Fruit fly (Drosophila melanogaster) whole organism, embryonic: ENCODE data around the gene Dus1.

Experiments used
- Atf-2 ChIP-seq: fragments of 200-800 bp; sonication (Bioruptor generic); optimal IDR thresholded peaks from 2 replicates; lab custom pipeline; 2016; ENCODE audit warnings: missing biosample characterization, missing genetic modification characterization
- Atf3 ChIP-seq: fragments of 200-800 bp; sonication (Bioruptor generic); optimal IDR thresholded peaks from 3 replicates; lab custom pipeline; 2016; ENCODE audit warnings: missing biosample characterization, missing genetic modification characterization
- Atf6 ChIP-seq: fragments of 200-800 bp; sonication (Bioruptor generic); IDR thresholded peaks from 2 replicates; pipeline ENCODE4 v1.3.6; 2022; ENCODE audit warnings: missing biosample characterization, missing genetic modification characterization
- BtbVII ChIP-seq: fragments of 200-800 bp; sonication (Bioruptor generic); optimal IDR thresholded peaks from 3 replicates; lab custom pipeline; 2017; ENCODE audit warnings: missing biosample characterization, mild to moderate bottlenecking, missing genetic modification characterization
- CG12155 ChIP-seq: fragments of 200-800 bp; sonication (Bioruptor generic); optimal IDR thresholded peaks from 3 replicates; lab custom pipeline; 2016; ENCODE audit warnings: missing biosample characterization, missing genetic modification characterization
- CG12299 ChIP-seq: fragments of 200-800 bp; sonication (Bioruptor generic); optimal IDR thresholded peaks from 2 replicates; lab custom pipeline; 2018; ENCODE audit warnings: missing biosample characterization, mild to moderate bottlenecking, missing genetic modification characterization
- CG12659 ChIP-seq: fragments of 200-800 bp; sonication (Bioruptor generic); optimal IDR thresholded peaks from 3 replicates; lab custom pipeline; 2017; ENCODE audit warnings: mild to moderate bottlenecking, missing biosample characterization, missing genetic modification reagents, missing genetic modification characterization
- CG13624 ChIP-seq: fragments of 200-800 bp; sonication (Bioruptor generic); optimal IDR thresholded peaks from 2 replicates; lab custom pipeline; 2016; ENCODE audit warnings: missing biosample characterization, missing genetic modification characterization
- CG14050 ChIP-seq: fragments of 200-800 bp; sonication (Bioruptor generic); IDR thresholded peaks from 3 replicates; pipeline ENCODE4 v1.3.6; 2022; ENCODE audit warnings: missing biosample characterization, missing genetic modification characterization
- CG14441 ChIP-seq: fragments of 200-800 bp; sonication (Bioruptor generic); IDR thresholded peaks from 2 replicates; pipeline ENCODE4 v1.3.6; 2022; ENCODE audit warnings: missing biosample characterization, missing genetic modification characterization
- CG15011 ChIP-seq: fragments of 200-800 bp; sonication (Bioruptor generic); optimal IDR thresholded peaks from 3 replicates; lab custom pipeline; 2018; ENCODE audit warnings: missing biosample characterization, mild to moderate bottlenecking, missing genetic modification characterization
- CG1529 ChIP-seq: fragments of 200-800 bp; sonication (Bioruptor generic); optimal IDR thresholded peaks from 3 replicates; lab custom pipeline; 2018; ENCODE audit warnings: missing biosample characterization, missing genetic modification characterization
- CG1832 ChIP-seq: fragments of 200-800 bp; sonication (Bioruptor generic); optimal IDR thresholded peaks from 2 replicates; lab custom pipeline; 2017; ENCODE audit warnings: missing biosample characterization, mild to moderate bottlenecking, missing genetic modification characterization, inconsistent platforms
- CG18476 ChIP-seq: fragments of 200-800 bp; sonication (Bioruptor generic); optimal IDR thresholded peaks from 2 replicates; lab custom pipeline; 2016; ENCODE audit warnings: missing biosample characterization, mild to moderate bottlenecking, missing genetic modification characterization
- CG18764 ChIP-seq: fragments of 200-800 bp; sonication (Bioruptor generic); optimal IDR thresholded peaks from 3 replicates; lab custom pipeline; 2016; ENCODE audit warnings: missing biosample characterization, missing genetic modification characterization
- CG34224 ChIP-seq: fragments of 200-800 bp; sonication (Bioruptor generic); IDR thresholded peaks from 3 replicates; pipeline ENCODE4 v1.3.6; 2022; ENCODE audit warnings: missing biosample characterization, missing genetic modification characterization; ENCODE audit not compliant: partially characterized antibody
- CG5245 ChIP-seq: fragments of 200-800 bp; sonication (Bioruptor generic); optimal IDR thresholded peaks from 3 replicates; lab custom pipeline; 2016; ENCODE audit warnings: missing biosample characterization, missing genetic modification characterization
- CG6654 ChIP-seq: fragments of 200-800 bp; sonication (Bioruptor generic); optimal IDR thresholded peaks from 2 replicates; lab custom pipeline; 2017; ENCODE audit warnings: missing biosample characterization, mild to moderate bottlenecking, missing genetic modification characterization
- CG6791 ChIP-seq: fragments of 200-800 bp; sonication (Bioruptor generic); IDR thresholded peaks from 3 replicates; pipeline ENCODE4 v1.3.6; 2022; ENCODE audit warnings: missing biosample characterization, missing genetic modification characterization; ENCODE audit not compliant: partially characterized antibody
- CG7357 ChIP-seq: fragments of 200-800 bp; sonication (Bioruptor generic); IDR thresholded peaks from 3 replicates; pipeline ENCODE4 v1.3.6; 2022; ENCODE audit warnings: missing biosample characterization, missing genetic modification characterization
- CG9437 ChIP-seq: fragments of 200-800 bp; sonication (Bioruptor generic); optimal IDR thresholded peaks from 2 replicates; lab custom pipeline; 2018; ENCODE audit warnings: missing biosample characterization, mild to moderate bottlenecking, missing genetic modification characterization
- CG9932 ChIP-seq: fragments of 200-800 bp; sonication (Bioruptor generic); IDR thresholded peaks from 2 replicates; pipeline ENCODE4 v1.3.6; 2022; ENCODE audit warnings: missing biosample characterization, missing genetic modification characterization
- E2f2 ChIP-seq: fragments of 200-800 bp; sonication (Bioruptor generic); IDR thresholded peaks from 2 replicates; pipeline ENCODE4 v1.3.6; 2022; ENCODE audit warnings: missing biosample characterization, missing genetic modification characterization
- Eip74EF ChIP-seq, 2 experiments: fragments of 200-800 bp in 1 of 2; fragments of >200 bp in 1 of 2; sonication (Bioruptor generic) in 1 of 2; optimal IDR thresholded peaks; 2 replicates each; lab custom pipeline; 2017 to 2019; ENCODE audit warnings: missing biosample characterization in 2 of 2, missing genetic modification characterization in 2 of 2, mild to moderate bottlenecking in 1 of 2, moderate library complexity in 1 of 2
- Elba2 ChIP-seq: fragments of 200-800 bp; sonication (Bioruptor generic); optimal IDR thresholded peaks from 3 replicates; lab custom pipeline; 2016; ENCODE audit warnings: missing biosample characterization, missing genetic modification characterization
- Fer1 ChIP-seq: fragments of 200-800 bp; sonication (Bioruptor generic); optimal IDR thresholded peaks from 2 replicates; lab custom pipeline; 2017; ENCODE audit warnings: missing biosample characterization, mild to moderate bottlenecking, missing genetic modification characterization
- H2.0 ChIP-seq: fragments of 200-800 bp; sonication (Bioruptor generic); IDR thresholded peaks from 2 replicates; pipeline ENCODE4 v1.3.6; 2022; ENCODE audit warnings: missing biosample characterization, missing genetic modification characterization
- HLH54F ChIP-seq: fragments of 200-800 bp; sonication (Bioruptor generic); optimal IDR thresholded peaks from 3 replicates; lab custom pipeline; 2016; ENCODE audit warnings: missing biosample characterization, missing genetic modification characterization
- HmgZ ChIP-seq: fragments of 200-800 bp; sonication (Bioruptor generic); optimal IDR thresholded peaks from 2 replicates; lab custom pipeline; 2018; ENCODE audit warnings: missing biosample characterization, mild to moderate bottlenecking, missing genetic modification characterization
- Med ChIP-seq: fragments of 200-800 bp; sonication (Bioruptor generic); peaks from one replicate; lab custom pipeline; 2016; ENCODE audit warnings: missing biosample characterization, missing genetic modification characterization, mild to moderate bottlenecking, inconsistent platforms, moderate library complexity
- Sox100B ChIP-seq: fragments of 200-800 bp; sonication (Bioruptor generic); optimal IDR thresholded peaks from 3 replicates; lab custom pipeline; 2018; ENCODE audit warnings: missing biosample characterization, mild to moderate bottlenecking, missing genetic modification characterization
- Sry-β ChIP-seq: fragments of 200-800 bp; sonication (Bioruptor generic); optimal IDR thresholded peaks from 2 replicates; lab custom pipeline; 2018; ENCODE audit warnings: missing biosample characterization, mild to moderate bottlenecking, missing genetic modification characterization, moderate library complexity
- Stat92E ChIP-seq, 3 experiments: fragments of >200 bp in 2 of 3; fragments of 200-800 bp in 1 of 3; sonication (Bioruptor generic) in 1 of 3; optimal IDR thresholded peaks; 2 replicates each; lab custom pipeline; 2017 to 2019; ENCODE audit warnings: missing biosample characterization in 3 of 3, missing genetic modification characterization in 3 of 3, mild to moderate bottlenecking in 1 of 3, moderate library complexity in 1 of 3
- Usf ChIP-seq: fragments of 200-800 bp; sonication (Bioruptor generic); optimal IDR thresholded peaks from 2 replicates; lab custom pipeline; 2017; ENCODE audit warnings: missing genotype, missing biosample characterization, missing genetic modification characterization
- bbx ChIP-seq: fragments of 200-800 bp; sonication (Bioruptor generic); IDR thresholded peaks from 2 replicates; pipeline ENCODE4 v1.3.6; 2022; ENCODE audit warnings: missing biosample characterization, missing genetic modification characterization; ENCODE audit not compliant: partially characterized antibody
- bsh ChIP-seq, 2 experiments: fragments of 200-800 bp; sonication (Bioruptor generic); optimal IDR thresholded peaks; 2 replicates each; lab custom pipeline; 2017 to 2018; ENCODE audit warnings: mild to moderate bottlenecking in 2 of 2, missing biosample characterization in 2 of 2, missing genetic modification characterization in 2 of 2, moderate library complexity in 1 of 2
- chinmo ChIP-seq: fragments of 200-800 bp; sonication (Bioruptor generic); IDR thresholded peaks from 4 replicates; pipeline ENCODE4 v1.3.6; 2022; ENCODE audit warnings: missing biosample characterization, missing genetic modification characterization; ENCODE audit not compliant: partially characterized antibody
- crc ChIP-seq: fragments of 200-800 bp; sonication (Bioruptor generic); optimal IDR thresholded peaks from 2 replicates; lab custom pipeline; 2016; ENCODE audit warnings: missing biosample characterization, missing genetic modification characterization
- crp ChIP-seq, 2 experiments: fragments of 200-800 bp; sonication (Bioruptor generic); optimal IDR thresholded peaks; 2 replicates in 1 of 2; 3 replicates in 1 of 2; lab custom pipeline; 2017; ENCODE audit warnings: missing biosample characterization in 2 of 2, missing genetic modification characterization in 2 of 2, mild to moderate bottlenecking in 1 of 2, moderate library complexity in 1 of 2
- dm ChIP-seq: fragments of 200-800 bp; sonication (Bioruptor generic); optimal IDR thresholded peaks from 3 replicates; lab custom pipeline; 2016; ENCODE audit warnings: missing biosample characterization, missing genetic modification characterization
- gfzf ChIP-seq: fragments of 200-800 bp; sonication (Bioruptor generic); optimal IDR thresholded peaks from 2 replicates; lab custom pipeline; 2016; ENCODE audit warnings: missing biosample characterization, mild to moderate bottlenecking, missing genetic modification characterization, moderate library complexity
- grau ChIP-seq: fragments of 200-800 bp; optimal IDR thresholded peaks from 3 replicates; lab custom pipeline; 2019; ENCODE audit warnings: missing biosample characterization, mild to moderate bottlenecking, missing genetic modification characterization, moderate library complexity
- kah ChIP-seq: fragments of 200-800 bp; sonication (Bioruptor generic); optimal IDR thresholded peaks from 2 replicates; lab custom pipeline; 2018; ENCODE audit warnings: missing biosample characterization, mild to moderate bottlenecking, missing genetic modification characterization
- kni ChIP-seq: fragments of 200-800 bp; sonication (Bioruptor generic); optimal IDR thresholded peaks from 3 replicates; lab custom pipeline; 2017; ENCODE audit warnings: mild to moderate bottlenecking, missing biosample characterization, missing genetic modification reagents, missing genetic modification characterization
- ranshi ChIP-seq: fragments of 200-800 bp; sonication (Bioruptor generic); IDR thresholded peaks from 2 replicates; pipeline ENCODE4 v1.3.6; 2022; ENCODE audit warnings: missing biosample characterization, missing genetic modification characterization
- slbo ChIP-seq: fragments of 200-800 bp; sonication (Bioruptor generic); IDR thresholded peaks from 2 replicates; pipeline ENCODE4 v1.3.6; 2022; ENCODE audit warnings: missing biosample characterization, missing genetic modification characterization
- sug ChIP-seq: fragments of 200-800 bp; optimal IDR thresholded peaks from 2 replicates; lab custom pipeline; 2019; ENCODE audit warnings: missing biosample characterization, mild to moderate bottlenecking, missing genetic modification characterization, moderate library complexity
- tin ChIP-seq: fragments of 200-800 bp; sonication (Bioruptor generic); optimal IDR thresholded peaks from 3 replicates; lab custom pipeline; 2016; ENCODE audit warnings: missing biosample characterization, missing genetic modification characterization
- unpg ChIP-seq: fragments of 200-800 bp; sonication (Bioruptor generic); optimal IDR thresholded peaks from 3 replicates; lab custom pipeline; 2018; ENCODE audit warnings: missing biosample characterization, mild to moderate bottlenecking, missing genetic modification characterization, moderate library complexity
- yki ChIP-seq: fragments of >200 bp; optimal IDR thresholded peaks from 3 replicates; lab custom pipeline; 2018

Gene Dus1

dm6 chr2L:271553-271952, at the start of gene Dus1:
Dus1 (minus strand) TSS chr2L:271744.
- TF ChIP-seq gfzf (GFP tag; lab: Kevin White, UChicago), result peak; percentile 3
- no peak for TF ChIP-seq BtbVII (GFP tag; lab: Kevin White, UChicago)
- TF ChIP-seq CG13624 (GFP tag; lab: Kevin White, UChicago), result no peak
- TF ChIP-seq CG14441 (GFP tag; lab: Robert Waterston, UW), result no peak
- peak; percentile 84 for TF ChIP-seq dm
- TF ChIP-seq kni (GFP tag; lab: Kevin White, UChicago), result no peak
- TF ChIP-seq CG6654 (GFP tag; lab: Kevin White, UChicago), result no peak
- TF ChIP-seq Med, result peak; percentile 73
- peak; percentile 75 for TF ChIP-seq E2f2 (GFP tag; lab: Robert Waterston, UW)
- TF ChIP-seq CG1832, result no peak
- no peak for TF ChIP-seq Sox100B
- no peak for TF ChIP-seq unpg (GFP tag; lab: Kevin White, UChicago)
- TF ChIP-seq kah, result no peak
- no peak for TF ChIP-seq CG18764
- TF ChIP-seq bsh (GFP tag; optimal IDR thresholded peaks at IDR 0.05; lab: Kevin White, UChicago), result no peak
- peak; percentile 46 for TF ChIP-seq CG12659 (GFP tag; lab: Kevin White, UChicago)
- TF ChIP-seq Eip74EF (GFP tag; optimal IDR thresholded peaks at IDR 0.05; lab: Kevin White, UChicago), result no peak
- peak; percentile 11; the same call in 1 of the 2 replicates for TF ChIP-seq CG9932
- TF ChIP-seq CG18476 (GFP tag; lab: Kevin White, UChicago), result no peak
- no peak for TF ChIP-seq Atf3 (GFP tag; lab: Kevin White, UChicago)
- TF ChIP-seq sug (tag; lab: Kevin White, UChicago), result peak; percentile 14
- TF ChIP-seq crc (GFP tag; lab: Kevin White, UChicago), result no peak
- peak; percentile 84 for TF ChIP-seq CG34224 (GFP tag; lab: Robert Waterston, UW)
- TF ChIP-seq CG5245 (GFP tag; lab: Kevin White, UChicago), result no peak
- TF ChIP-seq CG12299, result no peak
- TF ChIP-seq bbx (GFP tag; lab: Robert Waterston, UW), result peak; percentile 77
- TF ChIP-seq crp (GFP tag; optimal IDR thresholded peaks at IDR 0.05; lab: Kevin White, UChicago), result peak; percentile 35 to 90
- peak; percentile 48 for TF ChIP-seq Fer1 (GFP tag; lab: Kevin White, UChicago)
- TF ChIP-seq Sry-β, result peak; percentile 51
- TF ChIP-seq CG15011, result no peak
- no peak for TF ChIP-seq Atf6 (GFP tag; lab: Robert Waterston, UW)
- TF ChIP-seq CG7357 (GFP tag; lab: Robert Waterston, UW), result no peak
- TF ChIP-seq Usf (GFP tag; lab: Kevin White, UChicago), result no peak
- no peak for TF ChIP-seq CG12155 (GFP tag; lab: Kevin White, UChicago)
- peak; percentile 77 for TF ChIP-seq CG6791
- no peak for TF ChIP-seq CG14050 (GFP tag; lab: Robert Waterston, UW)
- TF ChIP-seq Elba2 (GFP tag; lab: Kevin White, UChicago), result no peak
- no peak for TF ChIP-seq ranshi (GFP tag; lab: Robert Waterston, UW)
- peak; percentile 63; the same call in 1 of the 4 replicates for TF ChIP-seq chinmo (GFP tag; lab: Robert Waterston, UW)
- TF ChIP-seq Stat92E (GFP tag; optimal IDR thresholded peaks at IDR 0.05; lab: Kevin White, UChicago), result peak in 1 of 3 experiments; percentile 64
- no peak for TF ChIP-seq H2.0
- no peak for TF ChIP-seq yki (lab: Kevin White, UChicago)
- TF ChIP-seq grau (tag; lab: Kevin White, UChicago), result peak; percentile 7
- no peak for TF ChIP-seq Atf-2
- no peak for TF ChIP-seq CG1529
- no peak for TF ChIP-seq slbo (GFP tag; lab: Robert Waterston, UW)
- no peak for TF ChIP-seq CG9437 (GFP tag; lab: Kevin White, UChicago)
- no peak for TF ChIP-seq tin (GFP tag; lab: Kevin White, UChicago)
- no peak for TF ChIP-seq HLH54F (GFP tag; lab: Kevin White, UChicago)
- TF ChIP-seq HmgZ, result peak; percentile 48
